Worm (Caenorhabditis elegans) whole organism, L4/young adult: ENCODE results near the gene bra-2.

Experiments used
- W03F9.2 ChIP-seq: fragments of 150-350 bp; optimal IDR thresholded peaks from 2 replicates; lab custom pipeline; 2014; ENCODE audit warnings: missing biosample characterization, missing genetic modification characterization
- dao-5 ChIP-seq: sonication (generic microtip); optimal IDR thresholded peaks from 2 replicates; lab custom pipeline; 2016; ENCODE audit warnings: missing genotype, missing genetic modification characterization, moderate library complexity, missing compliant biosample characterization
- him-1 ChIP-seq: sonication (generic microtip); optimal IDR thresholded peaks from 2 replicates; lab custom pipeline; 2016; ENCODE audit warnings: missing genotype, missing genetic modification reagents, missing genetic modification characterization, missing compliant biosample characterization

Gene bra-2

ce11 chrIII:888983-889549, 22.0 kb upstream of the bra-2 start:
- no peak for TF ChIP-seq dao-5 (tag; lab: Kevin White, UChicago)
- no peak for TF ChIP-seq him-1 (tag; lab: Kevin White, UChicago)
- no peak for TF ChIP-seq W03F9.2 (tag; lab: Kevin White, UChicago)

- no peak for TF ChIP-seq dao-5 (tag; lab: Kevin White, UChicago)
- no peak for TF ChIP-seq him-1 (tag; lab: Kevin White, UChicago)
- no peak for TF ChIP-seq W03F9.2 (tag; lab: Kevin White, UChicago)
Measured at ce11 chrIII:891014-891413, 20.0 kb upstream of the bra-2 start, which contains the start of gene T24C4.10. TSS of gene T24C4.10 (minus strand) at chrIII:891243.

- no peak for TF ChIP-seq dao-5 (tag; lab: Kevin White, UChicago)
- TF ChIP-seq W03F9.2 (tag; lab: Kevin White, UChicago), result no peak
- TF ChIP-seq him-1 (tag; lab: Kevin White, UChicago), result no peak
Measured at ce11 chrIII:895525-895924, 15.5 kb upstream of the bra-2 start, which contains the start of the genes ztf-18 and F23H11.2. TSS of gene ztf-18 (minus strand) at chrIII:895712. TSS of gene F23H11.2 (plus strand) at chrIII:895747.

ce11 chrIII:896904-897303, 14.2 kb upstream of the bra-2 start:
- TF ChIP-seq W03F9.2 (tag; lab: Kevin White, UChicago), result no peak
- no peak for TF ChIP-seq him-1 (tag; lab: Kevin White, UChicago)
- TF ChIP-seq dao-5 (tag; lab: Kevin White, UChicago), result no peak

- TF ChIP-seq him-1 (tag; lab: Kevin White, UChicago) (no peak), dao-5 (tag; lab: Kevin White, UChicago) (no peak), W03F9.2 (tag; lab: Kevin White, UChicago) (no peak)
Measured at ce11 chrIII:900134-900533, 10.9 kb upstream of the bra-2 start.

- no peak for TF ChIP-seq dao-5 (tag; lab: Kevin White, UChicago)
- no peak for TF ChIP-seq W03F9.2 (tag; lab: Kevin White, UChicago)
- TF ChIP-seq him-1 (tag; lab: Kevin White, UChicago), result no peak
Measured at ce11 chrIII:901148-901547, 9.9 kb upstream of the bra-2 start, which contains the start of gene sucl-2. TSS of gene sucl-2 (minus strand) at chrIII:901412.

ce11 chrIII:901600-902250, 9.3 kb upstream of the bra-2 start:
- TF ChIP-seq W03F9.2 (tag; lab: Kevin White, UChicago) (no peak), dao-5 (tag; lab: Kevin White, UChicago) (no peak), him-1 (tag; lab: Kevin White, UChicago) (no peak)

ce11 chrIII:907311-907710, 3.8 kb upstream of the bra-2 start, which contains the start of gene F23H11.4:
TSS of gene F23H11.4 (minus strand) at chrIII:907539.
- TF ChIP-seq W03F9.2 (tag; lab: Kevin White, UChicago), result no peak
- no peak for TF ChIP-seq dao-5 (tag; lab: Kevin White, UChicago)
- TF ChIP-seq him-1 (tag; lab: Kevin White, UChicago), result no peak

- no peak for TF ChIP-seq him-1 (tag; lab: Kevin White, UChicago)
- no peak for TF ChIP-seq W03F9.2 (tag; lab: Kevin White, UChicago)
- no peak for TF ChIP-seq dao-5 (tag; lab: Kevin White, UChicago)
Measured at ce11 chrIII:907990-908389, 3.1 kb upstream of the bra-2 start.

- no peak for TF ChIP-seq dao-5 (tag; lab: Kevin White, UChicago)
- no peak for TF ChIP-seq W03F9.2 (tag; lab: Kevin White, UChicago)
- TF ChIP-seq him-1 (tag; lab: Kevin White, UChicago), result no peak
Measured at ce11 chrIII:909540-909939, 1.5 kb upstream of the bra-2 start, which contains the start of gene crls-1. TSS of gene crls-1 (minus strand) at chrIII:909902.

ce11 chrIII:916897-917296, 5.8 kb downstream of the bra-2 start, which contains the start of gene idpp-13:
TSS of gene idpp-13 (minus strand) at chrIII:916997.
- TF ChIP-seq dao-5 (tag; lab: Kevin White, UChicago) (no peak), him-1 (tag; lab: Kevin White, UChicago) (no peak), W03F9.2 (tag; lab: Kevin White, UChicago) (no peak)

- TF ChIP-seq him-1 (tag; lab: Kevin White, UChicago) (no peak), dao-5 (tag; lab: Kevin White, UChicago) (no peak), W03F9.2 (tag; lab: Kevin White, UChicago) (no peak)
Measured at ce11 chrIII:919322-919721, 8.3 kb downstream of the bra-2 start, which contains the start of gene F23H11.7. TSS of gene F23H11.7 (minus strand) at chrIII:919422.

- TF ChIP-seq dao-5 (tag; lab: Kevin White, UChicago) (no peak), him-1 (tag; lab: Kevin White, UChicago) (no peak), W03F9.2 (tag; lab: Kevin White, UChicago) (no peak)
Measured at ce11 chrIII:926216-926615, 15.2 kb downstream of the bra-2 start, which contains the start of gene pef-1. TSS of gene pef-1 (minus strand) at chrIII:926316.
